Fruit fly (Drosophila melanogaster) whole organism, prepupa: Measurements from ENCODE around the gene CG31807.

Experiments
- Eip93F ChIP-seq: fragments of 200-800 bp; sonication (Bioruptor generic); optimal IDR thresholded peaks from 2 replicates; lab custom pipeline; 2016; ENCODE audit warnings: missing biosample characterization, mild to moderate bottlenecking, missing genetic modification characterization
- eg ChIP-seq: fragments of 200-800 bp; sonication (Bioruptor generic); IDR thresholded peaks from 3 replicates; pipeline ENCODE4 v1.3.6; 2022; ENCODE audit warnings: missing biosample characterization, missing genetic modification characterization

- TF ChIP-seq Eip93F (GFP tag; lab: Kevin White, UChicago) (peak; percentile 61), eg (GFP tag; lab: Robert Waterston, UW) (peak; percentile 68)
Observed at dm6 chr2L:16683958-16684877, at the start of gene CG31807.
